Worm (Caenorhabditis elegans) whole organism, L4 larva: ENCODE measurements around the gene srj-45.
A peak's percentile ranks its signal among the peaks of the same experiment; 100 is the strongest.

Experiments used
- aha-1 ChIP-seq: fragments of 150-350 bp; peaks from one replicate; lab custom pipeline; 2014; ENCODE audit warnings: missing biosample characterization, missing genetic modification characterization
- ama-1 ChIP-seq: fragments of 150-350 bp; optimal IDR thresholded peaks from 2 replicates; lab custom pipeline; 2014; ENCODE audit warnings: inconsistent platforms, mixed read lengths
- egl-43 ChIP-seq: fragments of 200-800 bp; sonication (Bioruptor generic); IDR thresholded peaks from 2 replicates; pipeline ENCODE4 v1.3.6; 2022; ENCODE audit warnings: missing genetic modification reagents, missing genetic modification characterization, missing compliant biosample characterization
- hmg-1.1 ChIP-seq: fragments of 200-800 bp; sonication (Bioruptor generic); IDR thresholded peaks from 2 replicates; pipeline ENCODE4 v1.3.6; 2022; ENCODE audit warnings: missing genetic modification reagents, missing genetic modification characterization, missing compliant biosample characterization
- mdl-1 ChIP-seq, 2 experiments: fragments of 150-350 bp in 1 of 2; sonication (generic microtip) in 1 of 2; optimal IDR thresholded peaks; 2 replicates each; lab custom pipeline; 2014 to 2017; ENCODE audit warnings: missing biosample characterization in 2 of 2, missing genetic modification characterization in 2 of 2
- tag-97 ChIP-seq: fragments of 200-800 bp; sonication (Bioruptor generic); IDR thresholded peaks from 2 replicates; pipeline ENCODE4 v1.3.6; 2022; ENCODE audit warnings: missing genetic modification characterization, missing compliant biosample characterization
- tra-1 ChIP-seq: fragments of 200-800 bp; sonication (Bioruptor generic); IDR thresholded peaks from 2 replicates; pipeline ENCODE4 v1.3.6; 2022; ENCODE audit warnings: missing genetic modification reagents, missing genetic modification characterization, missing compliant biosample characterization

The srj-45 gene

ce11 chrV:2795998-2796397 is 40.4 kb downstream of the srj-45 start, which contains the start of gene F54E2.2 (continued):
- TF ChIP-seq tra-1 (GFP tag; lab: Robert Waterston, UW), result no peak
- no peak for TF ChIP-seq ama-1 (lab: Kevin White, UChicago)
- no peak for TF ChIP-seq mdl-1 (tag; optimal IDR thresholded peaks at IDR 0.05; lab: Kevin White, UChicago)
- no peak for TF ChIP-seq hmg-1.1 (GFP tag; lab: Robert Waterston, UW)
- TF ChIP-seq tag-97 (GFP tag; lab: Robert Waterston, UW), result no peak

- TF ChIP-seq aha-1 (tag; lab: Kevin White, UChicago), result peak; percentile 66
- TF ChIP-seq egl-43, result no peak
These were observed 43.4 kb downstream of the srj-45 start for ce11 chrV:2792958-2793357.
